Worm (Caenorhabditis elegans): Measurements from ENCODE around the gene K01A6.5.
A peak's percentile ranks its signal among the peaks of the same experiment; 100 is the strongest.

The K01A6.5 gene

ce11 chrIV:11785064-11785840, 42.7 kb downstream of the K01A6.5 start:
- TF ChIP-seq cog-1 (tag; optimal IDR thresholded peaks at IDR 0.05) (no peak), med-1 (GFP tag; optimal IDR thresholded peaks at IDR 0.05; ENCODE audit: insufficient read depth) (no peak), klf-2 (GFP tag; conservative IDR thresholded peaks at IDR 0.05) (no peak), ztf-23 (GFP tag; IDR thresholded peaks at IDR 0.05) (no peak), T22C8.4 (GFP tag; IDR thresholded peaks at IDR 0.05) (no peak)

DNA sequence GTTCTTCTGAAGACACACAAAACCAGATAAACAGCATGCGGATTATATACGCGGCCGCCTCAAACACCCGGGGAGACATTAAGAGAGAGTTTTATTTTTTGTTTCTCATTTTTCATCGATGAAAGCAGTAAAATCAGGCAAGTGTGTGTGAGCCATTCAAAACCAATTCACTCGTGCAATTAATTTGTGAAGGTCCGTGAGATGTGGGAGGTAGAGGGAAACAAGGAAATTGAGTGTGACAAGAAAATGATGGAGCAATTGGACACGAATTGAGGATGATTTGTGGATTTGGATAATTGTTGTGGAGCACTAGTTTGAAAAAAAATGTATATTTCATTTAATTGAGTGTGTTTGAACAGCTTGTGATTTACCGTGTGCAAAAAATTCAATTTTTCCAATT, 45.3 kb downstream of the K01A6.5 start:
- no peak for TF ChIP-seq ztf-29 (GFP tag; IDR thresholded peaks at IDR 0.05)
- no peak for TF ChIP-seq klf-2 (GFP tag; conservative IDR thresholded peaks at IDR 0.05)
- no peak for TF ChIP-seq T22C8.4 (GFP tag; IDR thresholded peaks at IDR 0.05)
- TF ChIP-seq ztf-23 (GFP tag; IDR thresholded peaks at IDR 0.05): no peak
- TF ChIP-seq cog-1 (tag; optimal IDR thresholded peaks at IDR 0.05): no peak
- no peak for TF ChIP-seq med-1 (GFP tag; optimal IDR thresholded peaks at IDR 0.05; ENCODE audit: insufficient read depth)
- no peak for TF ChIP-seq ref-1 (GFP tag; conservative IDR thresholded peaks at IDR 0.05)
- TF ChIP-seq tab-1 (GFP tag; IDR thresholded peaks at IDR 0.05): no peak
- no peak for TF ChIP-seq flt-1 (GFP tag; IDR thresholded peaks at IDR 0.05)

ce11 chrIV:11788383-11788963, 46.0 kb downstream of the K01A6.5 start:
- TF ChIP-seq ref-1 (GFP tag; conservative IDR thresholded peaks at IDR 0.05) (no peak), ztf-23 (GFP tag; IDR thresholded peaks at IDR 0.05) (no peak), cog-1 (tag; optimal IDR thresholded peaks at IDR 0.05) (no peak), flt-1 (GFP tag; IDR thresholded peaks at IDR 0.05) (no peak), tab-1 (GFP tag; IDR thresholded peaks at IDR 0.05) (no peak), med-1 (GFP tag; optimal IDR thresholded peaks at IDR 0.05; ENCODE audit: insufficient read depth) (no peak), ztf-29 (GFP tag; IDR thresholded peaks at IDR 0.05) (no peak), klf-2 (GFP tag; conservative IDR thresholded peaks at IDR 0.05) (no peak), T22C8.4 (GFP tag; IDR thresholded peaks at IDR 0.05) (no peak)

ce11 chrIV:11792495-11792894, 50.0 kb downstream of the K01A6.5 start, which contains the start of gene H01G02.3:
Gene H01G02.3, minus strand, starts transcription at chrIV:11792595.
- TF ChIP-seq ref-1 (GFP tag; conservative IDR thresholded peaks at IDR 0.05) (no peak), ztf-29 (GFP tag; IDR thresholded peaks at IDR 0.05) (no peak), flt-1 (GFP tag; IDR thresholded peaks at IDR 0.05) (no peak), tab-1 (GFP tag; IDR thresholded peaks at IDR 0.05) (no peak), cog-1 (tag; optimal IDR thresholded peaks at IDR 0.05) (no peak)

- peak; percentile 21; the same call in 1 of the 2 replicates for TF ChIP-seq flt-1 (GFP tag; IDR thresholded peaks at IDR 0.05)
- no peak for TF ChIP-seq med-1 (GFP tag; optimal IDR thresholded peaks at IDR 0.05; ENCODE audit: insufficient read depth)
- no peak for TF ChIP-seq klf-2 (GFP tag; conservative IDR thresholded peaks at IDR 0.05)
- no peak for TF ChIP-seq tab-1 (GFP tag; IDR thresholded peaks at IDR 0.05)
- 0 out of 2 replicates have a peak, but pooled peaks have one; percentile 28 for TF ChIP-seq ztf-23 (GFP tag; IDR thresholded peaks at IDR 0.05)
Observed at ce11 chrIV:11793170-11793569, 50.7 kb downstream of the K01A6.5 start.

Data from whole organism, midembryonic.